Fruit fly (Drosophila melanogaster): ENCODE measurements around the gene CG14518.

Gene CG14518

dm6 chr3R:29039704-29040430 is 15.1 kb downstream of the CG14518 start:
- TF ChIP-seq CG17801 (GFP tag; optimal IDR thresholded peaks at IDR 0.05; ENCODE audit: partially characterized antibody) = peak; percentile 20

dm6 chr3R:29040526-29041195 is 15.9 kb downstream of the CG14518 start:
- peak; percentile 48 for TF ChIP-seq CG17801 (GFP tag; optimal IDR thresholded peaks at IDR 0.05; ENCODE audit: partially characterized antibody)

- no peak for TF ChIP-seq CG17801 (GFP tag; optimal IDR thresholded peaks at IDR 0.05; ENCODE audit: partially characterized antibody)
Measured at dm6 chr3R:29049055-29049722, 24.4 kb downstream of the CG14518 start, which contains the start of gene CG11837. Gene CG11837 (plus strand): TSS chr3R:29049493.

dm6 chr3R:29050756-29051155 is 26.0 kb downstream of the CG14518 start, which contains the start of gene CG11841:
Gene CG11841 (plus strand): TSS chr3R:29051056.
- TF ChIP-seq CG17801 (GFP tag; optimal IDR thresholded peaks at IDR 0.05; ENCODE audit: partially characterized antibody) = no peak

dm6 chr3R:29052380-29052779 is 27.6 kb downstream of the CG14518 start, which contains the start of gene CG11842:
Gene CG11842 (plus strand): TSS chr3R:29052680.
- no peak for TF ChIP-seq CG17801 (GFP tag; optimal IDR thresholded peaks at IDR 0.05; ENCODE audit: partially characterized antibody)

- TF ChIP-seq CG17801 (GFP tag; optimal IDR thresholded peaks at IDR 0.05; ENCODE audit: partially characterized antibody) = no peak
Measured at dm6 chr3R:29054047-29054446, 29.3 kb downstream of the CG14518 start, which contains the start of gene CG11843. Gene CG11843 (plus strand): TSS chr3R:29054347.

- TF ChIP-seq CG17801 (GFP tag; optimal IDR thresholded peaks at IDR 0.05; ENCODE audit: partially characterized antibody) = peak; percentile 89
Measured at dm6 chr3R:29055710-29056109, 30.9 kb downstream of the CG14518 start, which contains the start of gene Sirt7. Gene Sirt7 (plus strand): TSS chr3R:29055927.

dm6 chr3R:29059385-29059784 is 34.6 kb downstream of the CG14518 start:
- TF ChIP-seq CG17801 (GFP tag; optimal IDR thresholded peaks at IDR 0.05; ENCODE audit: partially characterized antibody) = no peak

dm6 chr3R:29062717-29063206 is 38.0 kb downstream of the CG14518 start, which contains the start of the genes Cul5 and Bicra:
Gene Cul5 (minus strand): TSS chr3R:29062975.
Gene Bicra (plus strand): TSS chr3R:29063040.
- TF ChIP-seq CG17801 (GFP tag; optimal IDR thresholded peaks at IDR 0.05; ENCODE audit: partially characterized antibody) = peak; percentile 67

dm6 chr3R:29063207-29063920 is 38.6 kb downstream of the CG14518 start:
- TF ChIP-seq CG17801 (GFP tag; optimal IDR thresholded peaks at IDR 0.05; ENCODE audit: partially characterized antibody) = peak; percentile 39

- TF ChIP-seq CG17801 (GFP tag; optimal IDR thresholded peaks at IDR 0.05; ENCODE audit: partially characterized antibody) = no peak
Measured at dm6 chr3R:29063921-29064460, 39.2 kb downstream of the CG14518 start.

- no peak for TF ChIP-seq CG17801 (GFP tag; optimal IDR thresholded peaks at IDR 0.05; ENCODE audit: partially characterized antibody)
Measured at dm6 chr3R:29064682-29065100, 39.9 kb downstream of the CG14518 start.

dm6 chr3R:29066285-29066684 is 41.5 kb downstream of the CG14518 start:
- TF ChIP-seq CG17801 (GFP tag; optimal IDR thresholded peaks at IDR 0.05; ENCODE audit: partially characterized antibody) = no peak

dm6 chr3R:29067091-29067490 is 42.3 kb downstream of the CG14518 start:
- TF ChIP-seq CG17801 (GFP tag; optimal IDR thresholded peaks at IDR 0.05; ENCODE audit: partially characterized antibody) = no peak

Data from ovary, adult (tissue).